Fruit fly (Drosophila melanogaster) S2 (cell line): ENCODE measurements around the gene CG15256.

Experiments used
- CG8478 ChIP-seq: fragments of >200 bp; optimal IDR thresholded peaks from 2 replicates; lab custom pipeline; 2018
- CTCF ChIP-seq, 2 experiments: fragments of >200 bp; optimal IDR thresholded peaks; 2 replicates each; lab custom pipeline; 2018

dm6 chr2L:15550072-15550471, at the start of gene CG15256:
- no peak for TF ChIP-seq CG8478 (lab: Kevin White, UChicago)
- TF ChIP-seq CTCF (optimal IDR thresholded peaks at IDR 0.05; lab: Kevin White, UChicago): no peak
